Worm (Caenorhabditis elegans) whole organism, L1 larva: ENCODE measurements around the gene K01A2.4.

Source experiments
- C04F5.9 ChIP-seq: sonication (generic microtip); optimal IDR thresholded peaks from 2 replicates; lab custom pipeline; 2016; ENCODE audit warnings: missing genetic modification characterization, missing compliant biosample characterization
- C16A3.4 ChIP-seq: fragments of 150-350 bp; optimal IDR thresholded peaks from 2 replicates; lab custom pipeline; 2014; ENCODE audit warnings: missing biosample characterization, missing genetic modification characterization
- alr-1 ChIP-seq: fragments of 200-800 bp; sonication (Bioruptor generic); optimal IDR thresholded peaks from 2 replicates; lab custom pipeline; 2018; ENCODE audit warnings: borderline replicate concordance, mild to moderate bottlenecking, missing genetic modification characterization, missing compliant biosample characterization
- ama-1 ChIP-seq: fragments of 150-350 bp; optimal IDR thresholded peaks from 2 replicates; lab custom pipeline; 2014
- blmp-1 ChIP-seq: fragments of 150-350 bp; optimal IDR thresholded peaks from 2 replicates; lab custom pipeline; 2014; ENCODE audit warnings: missing biosample characterization, missing genetic modification characterization
- ceh-82 ChIP-seq, 3 experiments: fragments of 150-350 bp in 1 of 3; sonication (generic microtip) in 2 of 3; optimal IDR thresholded peaks; 2 replicates each; lab custom pipeline; 2014 to 2017; ENCODE audit warnings: missing biosample characterization in 3 of 3, missing genetic modification characterization in 3 of 3
- ceh-88 ChIP-seq: fragments of 200-800 bp; sonication (Bioruptor generic); IDR thresholded peaks from 2 replicates; pipeline ENCODE4 v1.3.6; 2022; ENCODE audit warnings: missing genetic modification characterization, missing compliant biosample characterization
- ceh-90 ChIP-seq: sonication (generic microtip); optimal IDR thresholded peaks from 2 replicates; lab custom pipeline; 2016; ENCODE audit warnings: missing genetic modification characterization, missing compliant biosample characterization
- dsc-1 ChIP-seq: sonication (generic microtip); optimal IDR thresholded peaks from 2 replicates; lab custom pipeline; 2016; ENCODE audit warnings: mild to moderate bottlenecking, missing genetic modification characterization, missing compliant biosample characterization
- egl-13 ChIP-seq: sonication (generic microtip); optimal IDR thresholded peaks from 2 replicates; lab custom pipeline; 2016; ENCODE audit warnings: missing genotype, missing genetic modification reagents, missing genetic modification characterization, missing compliant biosample characterization
- fkh-8 ChIP-seq: sonication (generic microtip); optimal IDR thresholded peaks from 2 replicates; lab custom pipeline; 2016; ENCODE audit warnings: mild to moderate bottlenecking, missing genetic modification characterization, missing compliant biosample characterization
- fos-1 ChIP-seq: fragments of 150-350 bp; optimal IDR thresholded peaks from 2 replicates; lab custom pipeline; 2014; ENCODE audit warnings: missing biosample characterization, missing genetic modification characterization
- grh-1 ChIP-seq: fragments of 200-800 bp; sonication (Bioruptor generic); IDR thresholded peaks from 2 replicates; pipeline ENCODE4 v1.3.6; 2022; ENCODE audit warnings: missing genetic modification reagents, missing genetic modification characterization, missing compliant biosample characterization
- hlh-17 ChIP-seq: fragments of 200-800 bp; sonication (Bioruptor generic); optimal IDR thresholded peaks from 2 replicates; lab custom pipeline; 2018; ENCODE audit warnings: missing genetic modification characterization, mild to moderate bottlenecking, missing compliant biosample characterization, moderate library complexity, borderline replicate concordance
- hlh-4 ChIP-seq: sonication (generic microtip); optimal IDR thresholded peaks from 2 replicates; lab custom pipeline; 2016; ENCODE audit warnings: mild to moderate bottlenecking, missing genetic modification characterization, missing compliant biosample characterization
- hpl-2 ChIP-seq: fragments of 150-350 bp; optimal IDR thresholded peaks from 2 replicates; lab custom pipeline; 2014; ENCODE audit warnings: missing biosample characterization, missing genetic modification reagents, missing genetic modification characterization
- irx-1 ChIP-seq: sonication (generic microtip); optimal IDR thresholded peaks from 2 replicates; lab custom pipeline; 2016; ENCODE audit warnings: missing genetic modification characterization, missing compliant biosample characterization
- lin-15B ChIP-seq: fragments of 150-350 bp; sonication (generic microtip); optimal IDR thresholded peaks from 3 replicates; lab custom pipeline; 2014; ENCODE audit warnings: missing biosample characterization, missing genetic modification characterization
- lin-39 ChIP-seq: fragments of 150-350 bp; optimal IDR thresholded peaks from 2 replicates; lab custom pipeline; 2014; ENCODE audit warnings: missing biosample characterization, missing genetic modification reagents, missing genetic modification characterization
- nhr-11 ChIP-seq: fragments of 150-350 bp; optimal IDR thresholded peaks from 2 replicates; lab custom pipeline; 2014; ENCODE audit warnings: missing biosample characterization, missing genetic modification characterization
- nhr-20 ChIP-seq: sonication (generic microtip); optimal IDR thresholded peaks from 2 replicates; lab custom pipeline; 2016; ENCODE audit warnings: mild to moderate bottlenecking, missing genetic modification characterization, missing compliant biosample characterization
- nhr-237 ChIP-seq: fragments of 150-350 bp; optimal IDR thresholded peaks from 2 replicates; lab custom pipeline; 2014; ENCODE audit warnings: missing biosample characterization, missing genetic modification characterization
- nhr-71 ChIP-seq: sonication (generic microtip); optimal IDR thresholded peaks from 2 replicates; lab custom pipeline; 2016; ENCODE audit warnings: mild to moderate bottlenecking, missing genetic modification characterization, moderate library complexity, missing compliant biosample characterization
- nhr-76 ChIP-seq: sonication (generic microtip); optimal IDR thresholded peaks from 2 replicates; lab custom pipeline; 2017; ENCODE audit warnings: missing biosample characterization, missing genetic modification characterization
- nhr-77 ChIP-seq: fragments of 150-350 bp; optimal IDR thresholded peaks from 2 replicates; lab custom pipeline; 2014; ENCODE audit warnings: missing biosample characterization, missing genetic modification characterization
- nhr-85 ChIP-seq: sonication (generic microtip); peaks from one replicate; lab custom pipeline; 2016; ENCODE audit warnings: missing genetic modification characterization, inconsistent platforms, missing compliant biosample characterization
- pax-3 ChIP-seq: fragments of 200-800 bp; sonication (Bioruptor generic); optimal IDR thresholded peaks from 2 replicates; lab custom pipeline; 2018; ENCODE audit warnings: mild to moderate bottlenecking, missing genetic modification characterization, moderate library complexity, missing compliant biosample characterization
- pqm-1 ChIP-seq: sonication (generic microtip); optimal IDR thresholded peaks from 3 replicates; lab custom pipeline; 2017; ENCODE audit warnings: missing biosample characterization, missing genetic modification characterization
- rnt-1 ChIP-seq: sonication (generic microtip); optimal IDR thresholded peaks from 2 replicates; lab custom pipeline; 2016; ENCODE audit warnings: mild to moderate bottlenecking, missing genetic modification characterization, moderate library complexity, missing compliant biosample characterization
- skn-1 ChIP-seq: fragments of 150-350 bp; optimal IDR thresholded peaks from 2 replicates; lab custom pipeline; 2014; ENCODE audit warnings: missing biosample characterization, missing genetic modification characterization
- snpc-4 ChIP-seq: fragments of 150-350 bp; optimal IDR thresholded peaks from 2 replicates; lab custom pipeline; 2014; ENCODE audit warnings: missing biosample characterization, missing genetic modification characterization
- snu-23 ChIP-seq: sonication (generic microtip); optimal IDR thresholded peaks from 2 replicates; lab custom pipeline; 2016; ENCODE audit warnings: missing genetic modification characterization, missing compliant biosample characterization
- sox-4 ChIP-seq: sonication (generic microtip); optimal IDR thresholded peaks from 2 replicates; lab custom pipeline; 2016; ENCODE audit warnings: missing genetic modification characterization, missing compliant biosample characterization
- tbx-2 ChIP-seq: sonication (generic microtip); optimal IDR thresholded peaks from 2 replicates; lab custom pipeline; 2016; ENCODE audit warnings: missing genetic modification characterization, missing compliant biosample characterization
- unc-130 ChIP-seq: fragments of 150-350 bp; optimal IDR thresholded peaks from 2 replicates; lab custom pipeline; 2017; ENCODE audit warnings: missing biosample characterization, missing genetic modification characterization, inconsistent platforms
- unc-98 ChIP-seq: fragments of 200-800 bp; sonication (Bioruptor generic); IDR thresholded peaks from 2 replicates; pipeline ENCODE4 v1.3.6; 2022; ENCODE audit warnings: missing genetic modification characterization, missing compliant biosample characterization
- vab-15 ChIP-seq: sonication (generic microtip); optimal IDR thresholded peaks from 2 replicates; lab custom pipeline; 2017; ENCODE audit warnings: missing genotype, mild to moderate bottlenecking, missing genetic modification characterization, missing compliant biosample characterization
- xbp-1 ChIP-seq: sonication (generic microtip); optimal IDR thresholded peaks from 2 replicates; lab custom pipeline; 2016; ENCODE audit warnings: missing genetic modification characterization, missing compliant biosample characterization
- zag-1 ChIP-seq: fragments of 150-350 bp; optimal IDR thresholded peaks from 2 replicates; lab custom pipeline; 2014; ENCODE audit warnings: missing biosample characterization, missing genetic modification characterization
- zip-4 ChIP-seq: fragments of 200-800 bp; sonication (Bioruptor generic); optimal IDR thresholded peaks from 2 replicates; lab custom pipeline; 2018; ENCODE audit warnings: mild to moderate bottlenecking, missing genetic modification characterization, moderate library complexity, missing compliant biosample characterization
- ztf-4 ChIP-seq: fragments of 150-350 bp; optimal IDR thresholded peaks from 2 replicates; lab custom pipeline; 2014; ENCODE audit warnings: missing biosample characterization, missing genetic modification characterization

K01A2.4 gene

ce11 chrII:307154-307553, at the start of gene K01A2.4:
K01A2.4 (plus strand) TSS chrII:307454.
- TF ChIP-seq unc-130 (tag; lab: Kevin White, UChicago) (no peak), lin-39 (tag; lab: Kevin White, UChicago) (no peak), zip-4 (GFP tag; lab: Kevin White, UChicago) (no peak), egl-13 (tag; lab: Kevin White, UChicago) (no peak), nhr-11 (tag; lab: Kevin White, UChicago) (no peak), hpl-2 (GFP tag; lab: Kevin White, UChicago) (no peak), snu-23 (GFP tag; lab: Kevin White, UChicago) (no peak), nhr-20 (no peak), nhr-71 (tag; lab: Kevin White, UChicago) (no peak), skn-1 (tag; lab: Kevin White, UChicago) (no peak), pax-3 (tag; lab: Kevin White, UChicago) (no peak), nhr-85 (no peak), fkh-8 (tag; lab: Kevin White, UChicago) (no peak), unc-98 (GFP tag; lab: Robert Waterston, UW) (no peak)

ce11 chrII:257519-257918, 49.7 kb upstream of the K01A2.4 start, which contains the start of gene cat-2:
cat-2 (plus strand) TSS chrII:257819.
- TF ChIP-seq lin-15B (tag; lab: Kevin White, UChicago) (no peak), ceh-88 (no peak), nhr-76 (tag; lab: Kevin White, UChicago) (no peak), nhr-77 (no peak), nhr-85 (no peak), unc-130 (tag; lab: Kevin White, UChicago) (no peak), ceh-90 (tag; lab: Kevin White, UChicago) (no peak), zag-1 (tag; lab: Kevin White, UChicago) (no peak), vab-15 (tag; lab: Kevin White, UChicago) (no peak), C04F5.9 (no peak), blmp-1 (tag; lab: Kevin White, UChicago) (no peak), hlh-4 (tag; lab: Kevin White, UChicago) (no peak), ztf-4 (tag; lab: Kevin White, UChicago) (no peak), C16A3.4 (tag; lab: Kevin White, UChicago) (no peak), pqm-1 (tag; lab: Kevin White, UChicago) (no peak), dsc-1 (tag; lab: Kevin White, UChicago) (no peak), fos-1 (no peak), tbx-2 (tag; lab: Kevin White, UChicago) (no peak), alr-1 (no peak), ceh-82 (tag; optimal IDR thresholded peaks at IDR 0.05; lab: Kevin White, UChicago) (no peak)

- TF ChIP-seq grh-1, result no peak
- TF ChIP-seq snpc-4, result no peak
- TF ChIP-seq xbp-1 (tag; lab: Kevin White, UChicago), result no peak
- TF ChIP-seq nhr-20, result no peak
- TF ChIP-seq lin-39 (tag; lab: Kevin White, UChicago), result no peak
- no peak for TF ChIP-seq hlh-17
Measured at ce11 chrII:263563-263962, 43.7 kb upstream of the K01A2.4 start, which contains the start of gene scc-2. scc-2 (minus strand) TSS chrII:263663.

- no peak for TF ChIP-seq nhr-237 (tag; lab: Kevin White, UChicago)
- TF ChIP-seq snpc-4, result no peak
- TF ChIP-seq irx-1 (tag; lab: Kevin White, UChicago), result no peak
- no peak for TF ChIP-seq rnt-1 (tag; lab: Kevin White, UChicago)
- no peak for TF ChIP-seq ama-1 (lab: Kevin White, UChicago)
- TF ChIP-seq sox-4 (tag; lab: Kevin White, UChicago), result no peak
Measured at ce11 chrII:264053-264452, 43.2 kb upstream of the K01A2.4 start, which contains the start of gene B0432.14. B0432.14 (plus strand) TSS chrII:264353.
